Worm (Caenorhabditis elegans) whole organism, late embryonic: ENCODE results near the gene clh-1.

Experiments used
- C38D4.7 ChIP-seq: fragments of 200-800 bp; sonication (Bioruptor generic); optimal IDR thresholded peaks from 2 replicates; lab custom pipeline; 2018; ENCODE audit warnings: mild to moderate bottlenecking, missing genetic modification characterization, moderate library complexity, missing compliant biosample characterization
- ama-1 ChIP-seq: fragments of 150-350 bp; optimal IDR thresholded peaks from 2 replicates; lab custom pipeline; 2014
- ceh-18 ChIP-seq: sonication (generic microtip); optimal IDR thresholded peaks from 2 replicates; lab custom pipeline; 2016; ENCODE audit warnings: missing genetic modification characterization, missing compliant biosample characterization
- ceh-22 ChIP-seq: sonication (generic microtip); optimal IDR thresholded peaks from 2 replicates; lab custom pipeline; 2017; ENCODE audit warnings: missing biosample characterization, missing genetic modification characterization
- ceh-45 ChIP-seq: fragments of 200-800 bp; sonication (Bioruptor generic); IDR thresholded peaks from 2 replicates; pipeline ENCODE4 v1.3.6; 2022; ENCODE audit warnings: missing genetic modification reagents, missing genetic modification characterization, missing compliant biosample characterization
- elt-2 ChIP-seq: sonication (generic microtip); optimal IDR thresholded peaks from 2 replicates; lab custom pipeline; 2016; ENCODE audit warnings: missing genetic modification reagents, missing genetic modification characterization, missing compliant biosample characterization
- fkh-10 ChIP-seq: fragments of 150-350 bp; optimal IDR thresholded peaks from 2 replicates; lab custom pipeline; 2014; ENCODE audit warnings: missing biosample characterization, missing genetic modification reagents, missing genetic modification characterization
- nfya-1 ChIP-seq: sonication (generic microtip); optimal IDR thresholded peaks from 2 replicates; lab custom pipeline; 2017; ENCODE audit warnings: missing genetic modification characterization, mild to moderate bottlenecking, missing compliant biosample characterization, antibody characterized with exemption, moderate library complexity
- pha-4 ChIP-seq: fragments of 150-350 bp; optimal IDR thresholded peaks from 2 replicates; lab custom pipeline; 2018; ENCODE audit warnings: missing biosample characterization, missing genetic modification reagents, missing genetic modification characterization
- pros-1 ChIP-seq: fragments of 150-350 bp; optimal IDR thresholded peaks from 2 replicates; lab custom pipeline; 2014; ENCODE audit warnings: missing biosample characterization, missing genetic modification reagents, missing genetic modification characterization
- rnt-1 ChIP-seq: sonication (generic microtip); optimal IDR thresholded peaks from 2 replicates; lab custom pipeline; 2016; ENCODE audit warnings: missing genetic modification characterization, missing compliant biosample characterization
- syd-9 ChIP-seq: sonication (generic microtip); optimal IDR thresholded peaks from 2 replicates; lab custom pipeline; 2016; ENCODE audit warnings: mild to moderate bottlenecking, missing genetic modification characterization, moderate library complexity, missing compliant biosample characterization

DNA sequence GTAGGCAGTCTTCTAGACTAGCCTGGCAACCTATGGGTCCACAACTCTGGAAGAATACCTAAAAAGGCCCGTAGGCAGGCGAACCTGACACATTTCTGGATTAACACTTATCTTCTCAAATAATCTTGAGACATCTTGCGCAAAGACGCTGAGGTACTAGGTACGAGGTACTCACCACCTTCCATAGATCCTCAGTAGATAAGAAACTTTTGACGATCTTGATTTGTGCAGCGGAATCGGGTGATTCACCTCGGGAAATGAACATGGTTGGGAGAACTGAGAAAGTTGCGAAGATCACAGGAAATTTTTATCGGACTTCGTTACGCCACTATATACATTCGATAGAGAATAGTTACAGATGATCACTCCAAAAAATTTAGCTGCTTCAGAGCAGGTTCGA is 31.9 kb upstream of the clh-1 start:
- TF ChIP-seq ceh-18 (no peak), elt-2 (tag; lab: Kevin White, UChicago) (no peak), nfya-1 (tag; lab: Kevin White, UChicago) (no peak), pros-1 (tag; lab: Kevin White, UChicago) (no peak), C38D4.7 (no peak), ceh-45 (GFP tag; lab: Robert Waterston, UW) (no peak), pha-4 (tag; lab: Kevin White, UChicago) (no peak), ceh-22 (no peak), fkh-10 (GFP tag; lab: Kevin White, UChicago) (no peak), rnt-1 (tag; lab: Kevin White, UChicago) (no peak), ama-1 (lab: Kevin White, UChicago) (no peak), syd-9 (tag; lab: Kevin White, UChicago) (no peak)
